Worm (Caenorhabditis elegans) whole organism, L3 larva: ENCODE data around the gene Y77E11A.7.

Source experiments
- ZK546.5 ChIP-seq: sonication (generic microtip); optimal IDR thresholded peaks from 2 replicates; lab custom pipeline; 2017; ENCODE audit warnings: missing biosample characterization, missing genetic modification characterization
- ceh-82 ChIP-seq: fragments of 150-350 bp; optimal IDR thresholded peaks from 2 replicates; lab custom pipeline; 2014; ENCODE audit warnings: missing biosample characterization, missing genetic modification characterization
- fkh-10 ChIP-seq: sonication (generic microtip); optimal IDR thresholded peaks from 2 replicates; lab custom pipeline; 2017; ENCODE audit warnings: missing biosample characterization, missing genetic modification reagents, missing genetic modification characterization
- lin-15B ChIP-seq: fragments of 150-350 bp; optimal IDR thresholded peaks from 2 replicates; lab custom pipeline; 2014; ENCODE audit warnings: missing biosample characterization, missing genetic modification characterization
- lin-39 ChIP-seq: fragments of 150-350 bp; optimal IDR thresholded peaks from 2 replicates; lab custom pipeline; 2018; ENCODE audit warnings: missing biosample characterization, missing genetic modification reagents, missing genetic modification characterization
- nfya-1 ChIP-seq: sonication (generic microtip); optimal IDR thresholded peaks from 2 replicates; lab custom pipeline; 2017; ENCODE audit warnings: missing genetic modification characterization, mild to moderate bottlenecking, missing compliant biosample characterization, antibody characterized with exemption, moderate library complexity; ENCODE audit not compliant: insufficient read depth
- nhr-11 ChIP-seq: fragments of 150-350 bp; optimal IDR thresholded peaks from 2 replicates; lab custom pipeline; 2014; ENCODE audit warnings: missing biosample characterization, missing genetic modification characterization
- nhr-237 ChIP-seq: fragments of 150-350 bp; optimal IDR thresholded peaks from 2 replicates; lab custom pipeline; 2014; ENCODE audit warnings: missing biosample characterization, missing genetic modification characterization
- nhr-76 ChIP-seq: fragments of 150-350 bp; sonication (generic microtip); optimal IDR thresholded peaks from 5 replicates; lab custom pipeline; 2014; ENCODE audit warnings: missing biosample characterization, missing genetic modification characterization
- pha-4 ChIP-seq: fragments of 150-350 bp; optimal IDR thresholded peaks from 2 replicates; lab custom pipeline; 2014; ENCODE audit warnings: missing biosample characterization, missing genetic modification reagents, missing genetic modification characterization
- skn-1 ChIP-seq: fragments of 150-350 bp; optimal IDR thresholded peaks from 2 replicates; lab custom pipeline; 2014; ENCODE audit warnings: missing biosample characterization, missing genetic modification characterization
- unc-62 ChIP-seq: fragments of 150-350 bp; sonication (generic microtip); optimal IDR thresholded peaks from 4 replicates; lab custom pipeline; 2014; ENCODE audit warnings: missing biosample characterization, missing genetic modification reagents, missing genetic modification characterization
- ztf-4 ChIP-seq: fragments of 150-350 bp; optimal IDR thresholded peaks from 2 replicates; lab custom pipeline; 2014; ENCODE audit warnings: missing biosample characterization, missing genetic modification characterization

DNA sequence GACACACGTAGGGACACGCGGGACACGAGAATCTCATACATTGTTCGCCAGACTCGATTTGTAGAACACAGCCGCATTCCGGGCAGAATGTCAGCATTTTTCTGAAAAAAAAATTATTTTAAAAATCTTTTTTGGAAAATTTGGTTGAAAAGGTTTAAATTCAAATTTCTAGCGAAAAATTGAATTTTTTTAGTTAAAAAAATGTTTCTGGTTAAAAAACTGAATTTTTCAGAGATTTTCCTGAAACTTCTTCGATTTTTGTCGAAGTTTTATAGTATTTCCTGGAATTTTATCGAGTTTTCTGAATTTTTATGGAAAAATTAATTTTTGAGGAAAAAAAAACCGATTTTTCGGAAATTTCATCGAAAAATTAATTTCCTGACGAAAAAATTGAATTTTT, 9.7 kb downstream of the Y77E11A.7 start, which contains the start of gene rpc-11:
- no peak for TF ChIP-seq nhr-237 (tag; lab: Kevin White, UChicago)
- no peak for TF ChIP-seq nfya-1 (tag; lab: Kevin White, UChicago)
- no peak for TF ChIP-seq unc-62 (GFP tag; lab: Kevin White, UChicago)
- no peak for TF ChIP-seq pha-4 (tag; lab: Kevin White, UChicago)
- TF ChIP-seq lin-39 = no peak
- no peak for TF ChIP-seq nhr-11 (tag; lab: Kevin White, UChicago)
- TF ChIP-seq ZK546.5 = no peak
- TF ChIP-seq nhr-76 = no peak
- TF ChIP-seq skn-1 (tag; lab: Kevin White, UChicago) = no peak
- no peak for TF ChIP-seq ceh-82 (tag; lab: Kevin White, UChicago)
- no peak for TF ChIP-seq lin-15B (tag; lab: Kevin White, UChicago)
- no peak for TF ChIP-seq fkh-10 (GFP tag; lab: Kevin White, UChicago)
- no peak for TF ChIP-seq ztf-4 (tag; lab: Kevin White, UChicago)
